Worm (Caenorhabditis elegans): Measurements from ENCODE around the gene T06E8.8.

T06E8.8 gene

DNA sequence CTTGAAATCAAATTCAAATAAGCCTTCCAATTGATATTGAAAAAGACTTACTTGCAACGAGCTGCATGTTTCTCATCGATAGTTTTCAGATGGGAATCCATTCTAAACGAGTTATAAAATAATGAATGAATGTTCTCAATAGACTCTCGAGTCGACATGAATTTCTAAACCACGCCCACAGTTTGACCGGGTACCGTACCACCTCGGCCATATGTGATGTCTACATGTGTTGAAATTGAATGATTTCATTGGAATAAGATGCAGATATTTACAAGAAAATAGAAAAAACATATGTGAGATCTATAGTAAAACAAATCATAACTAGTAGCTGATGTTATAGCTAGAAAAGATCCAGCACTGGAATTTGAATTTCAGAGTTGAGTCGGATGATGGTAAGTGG, 46.9 kb downstream of the T06E8.8 start, which contains the start of gene R04B5.7:
R04B5.7 (minus strand) TSS at position 101 of the 400 bp plus-strand sequence.
- TF ChIP-seq nhr-2 (tag; optimal IDR thresholded peaks at IDR 0.05) (no peak), hlh-1 (tag; optimal IDR thresholded peaks at IDR 0.05) (no peak), mep-1 (tag; optimal IDR thresholded peaks at IDR 0.05) (no peak)

DNA sequence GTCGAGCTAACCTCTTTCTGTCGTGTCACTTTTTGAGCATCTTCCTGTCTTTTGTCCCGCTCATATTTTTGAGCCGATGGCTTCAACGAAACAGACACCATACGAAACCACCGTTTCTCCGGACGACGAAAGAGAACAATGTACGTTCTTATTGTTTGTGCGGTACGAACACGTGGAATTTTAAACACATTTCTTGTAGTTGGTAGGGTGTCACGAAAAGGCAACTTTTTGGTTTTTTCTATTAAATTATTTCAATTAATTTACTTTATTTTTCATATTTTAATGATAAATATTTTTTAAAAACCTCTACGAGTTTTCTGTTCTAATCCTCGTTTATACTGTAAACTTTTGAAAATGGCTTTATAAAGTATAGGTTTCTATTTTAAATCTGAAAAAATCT, 47.6 kb downstream of the T06E8.8 start, which contains the start of gene R04B5.11:
R04B5.11 (minus strand) TSS at position 101 of the 400 bp plus-strand sequence.
- TF ChIP-seq bed-3 (GFP tag; optimal IDR thresholded peaks at IDR 0.05) (no peak), sptf-1 (tag; optimal IDR thresholded peaks at IDR 0.05) (no peak), unc-120 (tag; optimal IDR thresholded peaks at IDR 0.05; ENCODE audit: poor library complexity, severe bottlenecking) (no peak), mab-5 (tag; optimal IDR thresholded peaks at IDR 0.05) (no peak), mep-1 (tag; optimal IDR thresholded peaks at IDR 0.05) (no peak), sem-2 (GFP tag; optimal IDR thresholded peaks at IDR 0.05) (no peak)

Measured in whole organism, mixed stage, embryonic.